Fruit fly (Drosophila melanogaster): ENCODE measurements around the gene Sirup.

dm6 chr2L:7984059-7984800 lies 14.4 kb upstream of the Sirup start, which contains the start of gene Snoo:
- TF ChIP-seq CTCF (optimal IDR thresholded peaks at IDR 0.05) (peak; percentile 43 to 52), CG8478 (optimal IDR thresholded peaks at IDR 0.05) (no peak)
